Worm (Caenorhabditis elegans) whole organism, midembryonic: ENCODE data around the gene mtr-4.

ENCODE experiments used
- T22C8.4 ChIP-seq: fragments of 200-800 bp; sonication (Bioruptor generic); IDR thresholded peaks from 2 replicates; pipeline ENCODE4 v1.3.6; 2022; ENCODE audit warnings: missing genetic modification characterization, missing compliant biosample characterization
- cog-1 ChIP-seq: sonication (generic microtip); optimal IDR thresholded peaks from 2 replicates; lab custom pipeline; 2016; ENCODE audit warnings: missing genetic modification characterization, missing compliant biosample characterization
- flt-1 ChIP-seq: fragments of 200-800 bp; sonication (Bioruptor generic); IDR thresholded peaks from 2 replicates; pipeline ENCODE4 v1.3.6; 2022; ENCODE audit warnings: missing genetic modification characterization, missing compliant biosample characterization
- klf-2 ChIP-seq: fragments of 200-800 bp; sonication (Bioruptor generic); conservative IDR thresholded peaks from 2 replicates; pipeline ENCODE4 v1.3.6; 2022; ENCODE audit warnings: missing genetic modification reagents, missing genetic modification characterization, missing compliant biosample characterization
- med-1 ChIP-seq: sonication (generic microtip); optimal IDR thresholded peaks from 2 replicates; lab custom pipeline; 2017; ENCODE audit warnings: missing genetic modification characterization, mild to moderate bottlenecking, missing compliant biosample characterization, antibody characterized with exemption, missing genetic modification reagents; ENCODE audit not compliant: insufficient read depth
- ref-1 ChIP-seq: fragments of 200-800 bp; sonication (Bioruptor generic); conservative IDR thresholded peaks from 2 replicates; pipeline ENCODE4 v1.3.6; 2022; ENCODE audit warnings: missing genetic modification reagents, missing genetic modification characterization, missing compliant biosample characterization
- tab-1 ChIP-seq: fragments of 200-800 bp; sonication (Bioruptor generic); IDR thresholded peaks from 2 replicates; pipeline ENCODE4 v1.3.6; 2022; ENCODE audit warnings: missing genetic modification characterization, missing compliant biosample characterization
- ztf-23 ChIP-seq: fragments of 200-800 bp; sonication (Bioruptor generic); IDR thresholded peaks from 2 replicates; pipeline ENCODE4 v1.3.6; 2022; ENCODE audit warnings: missing genetic modification reagents, missing genetic modification characterization, missing compliant biosample characterization
- ztf-29 ChIP-seq: fragments of 200-800 bp; sonication (Bioruptor generic); IDR thresholded peaks from 2 replicates; pipeline ENCODE4 v1.3.6; 2022; ENCODE audit warnings: missing genetic modification reagents, missing genetic modification characterization, missing compliant biosample characterization

- TF ChIP-seq T22C8.4 (no peak), med-1 (GFP tag; lab: Kevin White, UChicago) (no peak), klf-2 (GFP tag; lab: Robert Waterston, UW) (no peak), cog-1 (tag; lab: Kevin White, UChicago) (no peak), ref-1 (GFP tag; lab: Robert Waterston, UW) (no peak), flt-1 (no peak), tab-1 (GFP tag; lab: Robert Waterston, UW) (no peak), ztf-23 (GFP tag; lab: Robert Waterston, UW) (no peak), ztf-29 (GFP tag; lab: Robert Waterston, UW) (no peak)
These were observed 33.5 kb downstream of the mtr-4 start for ce11 chrIV:9858970-9859369.
